Worm (Caenorhabditis elegans) whole organism, mixed stage, embryonic: ENCODE data around the gene nhr-8.

Experiments
- bed-3 ChIP-seq: fragments of 200-800 bp; sonication (Bioruptor generic); optimal IDR thresholded peaks from 3 replicates; lab custom pipeline; 2018; ENCODE audit warnings: mild to moderate bottlenecking, missing genetic modification characterization, moderate library complexity, missing compliant biosample characterization
- blmp-1 ChIP-seq: fragments of 150-350 bp; optimal IDR thresholded peaks from 2 replicates; lab custom pipeline; 2014; ENCODE audit warnings: missing biosample characterization, missing genetic modification characterization
- ceh-39 ChIP-seq: fragments of 150-350 bp; optimal IDR thresholded peaks from 2 replicates; lab custom pipeline; 2014; ENCODE audit warnings: missing biosample characterization, missing genetic modification characterization
- ceh-43 ChIP-seq: fragments of 200-800 bp; sonication (Bioruptor generic); optimal IDR thresholded peaks from 2 replicates; lab custom pipeline; 2018; ENCODE audit warnings: mild to moderate bottlenecking, missing genetic modification characterization, moderate library complexity, missing compliant biosample characterization
- ces-1 ChIP-seq: fragments of 150-350 bp; optimal IDR thresholded peaks from 2 replicates; lab custom pipeline; 2014; ENCODE audit warnings: missing biosample characterization, missing genetic modification reagents, missing genetic modification characterization
- cnd-1 ChIP-seq: fragments of 200-800 bp; sonication (Bioruptor generic); optimal IDR thresholded peaks from 2 replicates; lab custom pipeline; 2018; ENCODE audit warnings: mild to moderate bottlenecking, missing genetic modification characterization, missing compliant biosample characterization
- drap-1 ChIP-seq: fragments of 200-800 bp; sonication (Bioruptor generic); optimal IDR thresholded peaks from 3 replicates; lab custom pipeline; 2018; ENCODE audit warnings: mild to moderate bottlenecking, missing genetic modification characterization, missing compliant biosample characterization
- elt-1 ChIP-seq: sonication (generic microtip); optimal IDR thresholded peaks from 2 replicates; lab custom pipeline; 2017; ENCODE audit warnings: missing genetic modification characterization, mild to moderate bottlenecking, missing compliant biosample characterization, antibody characterized with exemption, moderate library complexity, borderline replicate concordance; ENCODE audit not compliant: insufficient read depth
- ham-2 ChIP-seq: fragments of 200-800 bp; sonication (Bioruptor generic); optimal IDR thresholded peaks from 2 replicates; lab custom pipeline; 2018; ENCODE audit warnings: mild to moderate bottlenecking, missing genetic modification characterization, missing compliant biosample characterization
- hlh-1 ChIP-seq: fragments of 150-350 bp; optimal IDR thresholded peaks from 2 replicates; lab custom pipeline; 2014; ENCODE audit warnings: missing biosample characterization, missing genetic modification reagents, missing genetic modification characterization
- lin-13 ChIP-seq: fragments of 150-350 bp; optimal IDR thresholded peaks from 2 replicates; lab custom pipeline; 2014; ENCODE audit warnings: missing biosample characterization, missing genetic modification characterization
- lin-32 ChIP-seq: fragments of 200-800 bp; sonication (Bioruptor generic); optimal IDR thresholded peaks from 2 replicates; lab custom pipeline; 2018; ENCODE audit warnings: mild to moderate bottlenecking, missing genetic modification characterization, missing compliant biosample characterization
- mab-5 ChIP-seq: fragments of 150-350 bp; optimal IDR thresholded peaks from 2 replicates; lab custom pipeline; 2014; ENCODE audit warnings: missing biosample characterization, missing genetic modification characterization
- mep-1 ChIP-seq: fragments of 150-350 bp; optimal IDR thresholded peaks from 2 replicates; lab custom pipeline; 2017; ENCODE audit warnings: missing biosample characterization, missing genetic modification reagents, missing genetic modification characterization, inconsistent platforms
- nhr-12 ChIP-seq: fragments of 150-350 bp; optimal IDR thresholded peaks from 2 replicates; lab custom pipeline; 2014; ENCODE audit warnings: missing biosample characterization, missing genetic modification characterization
- nhr-2 ChIP-seq: fragments of 150-350 bp; optimal IDR thresholded peaks from 2 replicates; lab custom pipeline; 2014; ENCODE audit warnings: missing biosample characterization, missing genetic modification characterization
- nhr-28 ChIP-seq: fragments of 150-350 bp; optimal IDR thresholded peaks from 2 replicates; lab custom pipeline; 2014; ENCODE audit warnings: missing biosample characterization, missing genetic modification characterization
- nhr-76 ChIP-seq: sonication (generic microtip); optimal IDR thresholded peaks from 2 replicates; lab custom pipeline; 2017; ENCODE audit warnings: missing biosample characterization, missing genetic modification characterization
- pha-4 ChIP-seq: fragments of 150-350 bp; optimal IDR thresholded peaks from 2 replicates; lab custom pipeline; 2018; ENCODE audit warnings: missing biosample characterization, missing genetic modification reagents, missing genetic modification characterization
- sem-2 ChIP-seq: fragments of 200-800 bp; sonication (Bioruptor generic); optimal IDR thresholded peaks from 2 replicates; lab custom pipeline; 2018; ENCODE audit warnings: mild to moderate bottlenecking, missing genetic modification characterization, missing compliant biosample characterization
- snpc-4 ChIP-seq: fragments of 150-350 bp; optimal IDR thresholded peaks from 2 replicates; lab custom pipeline; 2014; ENCODE audit warnings: missing biosample characterization, missing genetic modification characterization
- sptf-1 ChIP-seq: sonication (generic microtip); optimal IDR thresholded peaks from 2 replicates; lab custom pipeline; 2017; ENCODE audit warnings: mild to moderate bottlenecking, missing genetic modification characterization, moderate library complexity, missing compliant biosample characterization
- unc-120 ChIP-seq: sonication (generic microtip); optimal IDR thresholded peaks from 2 replicates; lab custom pipeline; 2017; ENCODE audit warnings: missing genetic modification characterization, missing compliant biosample characterization; ENCODE audit not compliant: poor library complexity, severe bottlenecking
- unc-39 ChIP-seq: fragments of 150-350 bp; optimal IDR thresholded peaks from 2 replicates; lab custom pipeline; 2014; ENCODE audit warnings: missing biosample characterization, missing genetic modification characterization
- unc-62 ChIP-seq: fragments of 150-350 bp; optimal IDR thresholded peaks from 2 replicates; lab custom pipeline; 2014; ENCODE audit warnings: missing biosample characterization, missing genetic modification reagents, missing genetic modification characterization
- ztf-11 ChIP-seq: fragments of 150-350 bp; optimal IDR thresholded peaks from 2 replicates; lab custom pipeline; 2014; ENCODE audit warnings: missing biosample characterization, missing genetic modification characterization

nhr-8 gene

DNA sequence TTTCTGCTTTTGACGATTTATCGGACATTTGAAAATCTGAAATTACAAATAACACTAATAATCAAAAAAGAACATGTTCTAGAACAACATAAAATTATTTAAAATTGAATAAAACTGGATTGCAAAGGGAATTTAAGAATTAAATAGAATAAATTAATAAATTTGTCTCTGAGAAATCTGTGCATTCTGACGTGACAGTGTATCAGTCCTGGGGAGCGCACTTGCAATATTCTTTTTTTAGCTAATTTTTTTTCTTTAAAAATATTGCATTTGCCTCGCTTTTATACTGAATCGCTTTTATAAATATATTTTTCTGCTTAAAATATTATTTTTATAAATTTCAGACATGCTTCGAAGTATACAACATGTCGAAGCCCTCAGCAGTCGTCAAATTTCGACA is 1.1 kb upstream of the nhr-8 start, which contains the start of the genes mrpl-1, emc-6 and mrps-24 (continued):
- TF ChIP-seq elt-1 (tag; lab: Kevin White, UChicago) (no peak), nhr-12 (tag; lab: Kevin White, UChicago) (no peak), nhr-76 (no peak), hlh-1 (no peak), ces-1 (GFP tag; lab: Kevin White, UChicago) (peak; percentile 87), unc-39 (no peak)

DNA sequence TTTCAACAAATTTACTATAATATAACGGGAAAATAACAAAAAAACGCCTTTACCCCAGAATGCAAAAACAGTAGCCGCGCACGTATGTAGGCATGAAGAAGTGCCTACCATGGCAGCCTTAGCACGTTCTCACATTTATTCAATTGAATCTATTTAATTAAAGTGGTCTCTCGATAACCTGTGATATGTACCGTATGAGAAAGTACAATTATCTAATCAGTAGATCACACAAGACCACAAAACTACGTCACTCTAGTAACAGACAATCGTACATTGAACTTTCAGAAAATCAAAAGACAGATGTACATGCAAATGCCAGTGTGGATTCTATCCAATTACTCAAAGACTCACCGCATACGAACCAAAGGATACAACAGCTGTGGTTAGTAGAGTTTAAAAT is 1.5 kb downstream of the nhr-8 start:
- TF ChIP-seq ztf-11 (tag; lab: Kevin White, UChicago) = no peak
- no peak for TF ChIP-seq sem-2 (GFP tag; lab: Kevin White, UChicago)
- no peak for TF ChIP-seq unc-39
- no peak for TF ChIP-seq ceh-39 (tag; lab: Kevin White, UChicago)
- TF ChIP-seq bed-3 (GFP tag; lab: Kevin White, UChicago) = no peak
- no peak for TF ChIP-seq ceh-43 (GFP tag; lab: Kevin White, UChicago)

DNA sequence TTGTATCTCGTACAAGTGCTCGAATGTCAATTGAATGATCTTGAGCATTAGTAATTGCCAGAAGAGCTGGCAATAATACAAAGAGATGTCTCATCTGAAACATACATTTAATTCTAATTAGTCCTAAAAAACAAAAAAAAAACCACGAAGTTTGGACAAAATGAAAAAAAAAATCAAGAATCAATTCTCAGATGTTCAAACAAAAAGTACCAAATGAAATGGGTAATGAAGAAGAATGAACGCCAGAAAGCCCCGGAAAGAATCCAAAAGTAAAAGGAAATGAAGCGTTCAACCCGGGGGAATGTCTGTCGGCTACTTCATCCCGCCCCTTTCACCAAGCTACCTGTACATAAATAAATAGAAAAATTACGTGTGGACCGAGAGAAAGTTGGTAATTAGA is 7.1 kb downstream of the nhr-8 start, which contains the start of gene F33D4.6:
F33D4.6 (minus strand) TSS at position 101 of the 400 bp plus-strand sequence.
- TF ChIP-seq ceh-39 (tag; lab: Kevin White, UChicago) (no peak), unc-62 (GFP tag; lab: Kevin White, UChicago) (no peak), lin-13 (tag; lab: Kevin White, UChicago) (no peak), cnd-1 (tag; lab: Kevin White, UChicago) (no peak), nhr-28 (no peak), unc-120 (tag; lab: Kevin White, UChicago) (no peak), sem-2 (GFP tag; lab: Kevin White, UChicago) (no peak), drap-1 (GFP tag; lab: Kevin White, UChicago) (no peak)
- TF ChIP-seq, all 35 proteins: peak for 0

DNA sequence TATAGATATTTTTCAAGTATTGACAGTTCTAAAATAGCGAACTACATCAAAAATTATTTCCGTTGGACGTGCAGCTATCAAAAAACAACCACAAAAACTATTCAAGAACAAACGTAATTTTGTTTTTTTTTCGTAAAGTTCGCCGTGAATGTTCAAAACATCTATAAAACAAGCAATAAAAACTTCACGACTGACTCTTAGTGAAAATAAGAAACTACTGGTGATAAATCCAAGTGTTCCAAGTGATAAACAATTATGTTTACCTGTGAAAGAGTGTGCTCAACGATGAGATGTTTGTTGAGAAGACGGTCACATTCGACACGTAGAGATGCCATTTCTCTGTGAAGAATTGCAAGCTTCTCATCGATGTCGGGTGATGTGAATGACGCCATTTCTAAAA is 12.0 kb downstream of the nhr-8 start, which contains the start of gene C50F7.6:
C50F7.6 (minus strand) TSS at position 394 of the 400 bp plus-strand sequence.
- TF ChIP-seq snpc-4 (tag; lab: Kevin White, UChicago) = no peak
- TF ChIP-seq blmp-1 (tag; lab: Kevin White, UChicago) = no peak
- no peak for TF ChIP-seq nhr-76
- TF ChIP-seq ztf-11 (tag; lab: Kevin White, UChicago) = no peak
- TF ChIP-seq drap-1 (GFP tag; lab: Kevin White, UChicago) = no peak
- no peak for TF ChIP-seq unc-120 (tag; lab: Kevin White, UChicago)
- no peak for TF ChIP-seq bed-3 (GFP tag; lab: Kevin White, UChicago)
- no peak for TF ChIP-seq elt-1 (tag; lab: Kevin White, UChicago)
- TF ChIP-seq unc-39 = no peak
- no peak for TF ChIP-seq pha-4 (tag; lab: Kevin White, UChicago)
- no peak for TF ChIP-seq mab-5 (tag; lab: Kevin White, UChicago)

DNA sequence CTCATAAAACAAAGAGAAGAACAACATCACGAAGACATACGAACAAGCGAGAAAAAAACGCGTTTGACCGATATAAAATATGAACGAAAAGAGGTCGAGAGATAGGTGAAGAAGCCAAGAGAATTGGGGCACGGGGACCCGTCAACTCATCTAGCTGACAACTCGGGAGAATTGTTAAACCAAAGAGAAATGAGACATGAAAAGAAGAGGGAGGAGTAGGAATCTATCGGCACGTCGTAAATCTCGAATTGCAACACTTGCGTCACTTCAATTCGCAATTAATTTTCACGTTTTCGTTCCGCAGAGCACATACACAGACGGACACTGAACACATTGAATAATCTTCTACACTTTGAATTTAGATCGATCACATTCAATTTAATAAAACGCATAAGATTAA is 12.8 kb downstream of the nhr-8 start:
- no peak for TF ChIP-seq unc-39
- peak; percentile 95 for TF ChIP-seq unc-62 (GFP tag; lab: Kevin White, UChicago)
- TF ChIP-seq mab-5 (tag; lab: Kevin White, UChicago) = peak; percentile 5

DNA sequence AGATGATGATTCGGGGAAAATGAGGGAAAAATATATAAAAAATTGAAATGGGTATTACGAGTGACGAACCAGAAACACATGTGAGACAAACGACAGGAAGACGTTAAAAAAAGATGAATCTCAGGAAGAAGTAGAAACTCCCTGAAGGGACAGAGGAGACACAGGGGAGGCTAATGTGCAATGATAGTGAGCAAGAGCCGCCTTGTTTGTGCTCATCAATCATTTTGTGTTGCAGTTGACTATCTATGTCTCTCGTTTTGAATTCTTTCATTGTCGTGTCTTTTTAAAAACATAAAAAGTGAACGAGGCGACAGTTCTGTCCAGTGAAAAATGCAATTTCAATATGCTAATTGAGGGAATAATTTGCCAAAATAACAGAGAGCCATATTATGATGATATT is 14.1 kb downstream of the nhr-8 start:
- TF ChIP-seq mab-5 (tag; lab: Kevin White, UChicago) (no peak), unc-62 (GFP tag; lab: Kevin White, UChicago) (no peak), mep-1 (tag; lab: Kevin White, UChicago) (no peak), ceh-39 (tag; lab: Kevin White, UChicago) (no peak), blmp-1 (tag; lab: Kevin White, UChicago) (no peak), sptf-1 (no peak), ztf-11 (tag; lab: Kevin White, UChicago) (no peak), ces-1 (GFP tag; lab: Kevin White, UChicago) (no peak), snpc-4 (tag; lab: Kevin White, UChicago) (no peak), lin-13 (tag; lab: Kevin White, UChicago) (no peak), lin-32 (no peak), ham-2 (no peak), cnd-1 (tag; lab: Kevin White, UChicago) (no peak), bed-3 (GFP tag; lab: Kevin White, UChicago) (no peak), nhr-2 (tag; lab: Kevin White, UChicago) (no peak)
